Fruit fly (Drosophila melanogaster) whole organism, embryonic: ENCODE data around the gene Arp2.
A peak's percentile ranks its signal among the peaks of the same experiment; 100 is the strongest.

ENCODE experiments used
- ATbp ChIP-seq: fragments of 200-800 bp; sonication (Bioruptor generic); optimal IDR thresholded peaks from 2 replicates; lab custom pipeline; 2017; ENCODE audit warnings: missing biosample characterization, mild to moderate bottlenecking, missing genetic modification characterization, missing genetic modification reagents
- Aef1 ChIP-seq: fragments of 200-800 bp; sonication (Bioruptor generic); IDR thresholded peaks from 3 replicates; pipeline ENCODE4 v1.3.6; 2022; ENCODE audit warnings: missing biosample characterization, missing genetic modification characterization
- CG10366 ChIP-seq: fragments of 200-800 bp; sonication (Bioruptor generic); IDR thresholded peaks from 2 replicates; pipeline ENCODE4 v1.3.6; 2022; ENCODE audit warnings: missing biosample characterization, missing genetic modification characterization
- CG11456 ChIP-seq: fragments of 200-800 bp; sonication (Bioruptor generic); IDR thresholded peaks from 3 replicates; pipeline ENCODE4 v1.3.6; 2022; ENCODE audit warnings: missing biosample characterization, missing genetic modification characterization
- CG12219 ChIP-seq: fragments of 200-800 bp; sonication (Bioruptor generic); optimal IDR thresholded peaks from 3 replicates; lab custom pipeline; 2018; ENCODE audit warnings: missing biosample characterization, mild to moderate bottlenecking, missing genetic modification characterization
- CG12391 ChIP-seq: fragments of 200-800 bp; sonication (Bioruptor generic); optimal IDR thresholded peaks from 3 replicates; lab custom pipeline; 2018; ENCODE audit warnings: missing biosample characterization, mild to moderate bottlenecking, missing genetic modification characterization, moderate library complexity
- CG14014 ChIP-seq: fragments of 200-800 bp; sonication (Bioruptor generic); IDR thresholded peaks from 2 replicates; pipeline ENCODE4 v1.3.6; 2022; ENCODE audit warnings: missing biosample characterization, missing genetic modification characterization
- CG14710 ChIP-seq: fragments of 200-800 bp; sonication (Bioruptor generic); optimal IDR thresholded peaks from 3 replicates; lab custom pipeline; 2019; ENCODE audit warnings: missing biosample characterization, mild to moderate bottlenecking, missing genetic modification characterization, moderate library complexity
- CG15011 ChIP-seq: fragments of 200-800 bp; sonication (Bioruptor generic); optimal IDR thresholded peaks from 3 replicates; lab custom pipeline; 2018; ENCODE audit warnings: missing biosample characterization, mild to moderate bottlenecking, missing genetic modification characterization
- CG17361 ChIP-seq: fragments of 200-800 bp; sonication (Bioruptor generic); IDR thresholded peaks from 3 replicates; pipeline ENCODE4 v1.3.6; 2022; ENCODE audit warnings: missing biosample characterization, missing genetic modification characterization
- CG18011 ChIP-seq: fragments of 200-800 bp; sonication (Bioruptor generic); optimal IDR thresholded peaks from 2 replicates; lab custom pipeline; 2017; ENCODE audit warnings: missing biosample characterization, missing genetic modification characterization, mild to moderate bottlenecking, moderate library complexity, missing genotype
- CG18619 ChIP-seq: fragments of 200-800 bp; sonication (Bioruptor generic); optimal IDR thresholded peaks from 3 replicates; lab custom pipeline; 2017; ENCODE audit warnings: missing biosample characterization, mild to moderate bottlenecking, missing genetic modification characterization
- CG2199 ChIP-seq: fragments of 200-800 bp; sonication (Bioruptor generic); IDR thresholded peaks from 3 replicates; pipeline ENCODE4 v1.3.6; 2022; ENCODE audit warnings: missing biosample characterization, missing genetic modification characterization
- CG2678 ChIP-seq: fragments of 200-800 bp; sonication (Bioruptor generic); optimal IDR thresholded peaks from 3 replicates; lab custom pipeline; 2019; ENCODE audit warnings: missing biosample characterization, mild to moderate bottlenecking, missing genetic modification characterization, moderate library complexity
- CG31441 ChIP-seq: fragments of 200-800 bp; sonication (Bioruptor generic); IDR thresholded peaks from 2 replicates; pipeline ENCODE4 v1.3.6; 2022; ENCODE audit warnings: missing biosample characterization, missing genetic modification characterization
- CG3726 ChIP-seq: fragments of 200-800 bp; sonication (Bioruptor generic); IDR thresholded peaks from 3 replicates; pipeline ENCODE4, ENCODE4 v1.3.6; 2022; ENCODE audit warnings: missing biosample characterization, missing genetic modification characterization
- CG4707 ChIP-seq: fragments of 200-800 bp; sonication (Bioruptor generic); optimal IDR thresholded peaks from 2 replicates; lab custom pipeline; 2018; ENCODE audit warnings: missing biosample characterization, mild to moderate bottlenecking, missing genetic modification characterization, moderate library complexity
- CG9215 ChIP-seq: fragments of 200-800 bp; sonication (Bioruptor generic); IDR thresholded peaks from 2 replicates; pipeline ENCODE4 v1.3.6; 2022; ENCODE audit warnings: missing biosample characterization, missing genetic modification characterization
- CoRest ChIP-seq: fragments of 200-800 bp; sonication (Bioruptor generic); optimal IDR thresholded peaks from 3 replicates; lab custom pipeline; 2018; ENCODE audit warnings: missing biosample characterization, mild to moderate bottlenecking, missing genetic modification characterization, moderate library complexity
- D ChIP-seq, 2 experiments: fragments of 200-800 bp in 1 of 2; fragments of >200 bp in 1 of 2; sonication (Bioruptor generic) in 1 of 2; optimal IDR thresholded peaks; 2 replicates in 1 of 2; 3 replicates in 1 of 2; lab custom pipeline; 2017; ENCODE audit warnings: mild to moderate bottlenecking in 1 of 2, missing biosample characterization in 1 of 2, missing genetic modification characterization in 1 of 2, missing genetic modification reagents in 1 of 2
- Dbx ChIP-seq: fragments of 200-800 bp; sonication (Bioruptor generic); IDR thresholded peaks from 3 replicates; pipeline ENCODE4 v1.3.6; 2022; ENCODE audit warnings: missing biosample characterization, missing genetic modification characterization
- E2f2 ChIP-seq: fragments of 200-800 bp; sonication (Bioruptor generic); IDR thresholded peaks from 2 replicates; pipeline ENCODE4 v1.3.6; 2022; ENCODE audit warnings: missing biosample characterization, missing genetic modification characterization
- Hr3 ChIP-seq: fragments of 200-800 bp; sonication (Bioruptor generic); optimal IDR thresholded peaks from 3 replicates; lab custom pipeline; 2016; ENCODE audit warnings: missing biosample characterization, missing genetic modification characterization
- Hr51 ChIP-seq, 2 experiments: fragments of 200-800 bp; sonication (Bioruptor generic); optimal IDR thresholded peaks; 2 replicates in 1 of 2; 3 replicates in 1 of 2; lab custom pipeline; 2016 to 2018; ENCODE audit warnings: missing biosample characterization in 2 of 2, missing genetic modification characterization in 2 of 2, mild to moderate bottlenecking in 1 of 2, moderate library complexity in 1 of 2
- PHDP ChIP-seq: fragments of 200-800 bp; sonication (Bioruptor generic); optimal IDR thresholded peaks from 3 replicates; lab custom pipeline; 2018; ENCODE audit warnings: missing biosample characterization, mild to moderate bottlenecking, missing genetic modification characterization, moderate library complexity
- Pdp1 ChIP-seq, 2 experiments: fragments of 200-800 bp; sonication (Bioruptor generic); optimal IDR thresholded peaks; 3 replicates each; lab custom pipeline; 2016; ENCODE audit warnings: missing biosample characterization in 2 of 2, missing genetic modification characterization in 2 of 2, mild to moderate bottlenecking in 1 of 2, moderate library complexity in 1 of 2
- Scr ChIP-seq: fragments of 200-800 bp; sonication (Bioruptor generic); IDR thresholded peaks from 2 replicates; pipeline ENCODE4 v1.3.6; 2022; ENCODE audit warnings: missing biosample characterization, missing genetic modification characterization; ENCODE audit not compliant: partially characterized antibody
- Sox100B ChIP-seq: fragments of 200-800 bp; sonication (Bioruptor generic); optimal IDR thresholded peaks from 3 replicates; lab custom pipeline; 2018; ENCODE audit warnings: missing biosample characterization, mild to moderate bottlenecking, missing genetic modification characterization
- bcd ChIP-seq: fragments of 200-800 bp; sonication (Bioruptor generic); optimal IDR thresholded peaks from 2 replicates; lab custom pipeline; 2017; ENCODE audit warnings: missing biosample characterization, mild to moderate bottlenecking, missing genetic modification characterization
- cwo ChIP-seq: fragments of 200-800 bp; sonication (Bioruptor generic); optimal IDR thresholded peaks from 3 replicates; lab custom pipeline; 2017; ENCODE audit warnings: missing biosample characterization, missing genetic modification characterization, mild to moderate bottlenecking, moderate library complexity, missing genetic modification reagents
- disco-r ChIP-seq: fragments of 200-800 bp; sonication (Bioruptor generic); optimal IDR thresholded peaks from 2 replicates; lab custom pipeline; 2016; ENCODE audit warnings: missing biosample characterization, missing genetic modification characterization
- dmrt99B ChIP-seq: fragments of 200-800 bp; sonication (Bioruptor generic); optimal IDR thresholded peaks from 2 replicates; lab custom pipeline; 2018; ENCODE audit warnings: missing biosample characterization, mild to moderate bottlenecking, missing genetic modification characterization, moderate library complexity
- dysf ChIP-seq: fragments of 200-800 bp; sonication (Bioruptor generic); IDR thresholded peaks from 3 replicates; pipeline ENCODE4 v1.3.6; 2022; ENCODE audit warnings: missing biosample characterization, missing genetic modification characterization
- eve ChIP-seq, 2 experiments: fragments of >200 bp; optimal IDR thresholded peaks; 2 replicates each; lab custom pipeline; 2017; ENCODE audit warnings: missing biosample characterization in 2 of 2, missing genetic modification characterization in 2 of 2
- gem ChIP-seq: fragments of 200-800 bp; sonication (Bioruptor generic); optimal IDR thresholded peaks from 2 replicates; lab custom pipeline; 2019; ENCODE audit warnings: missing biosample characterization, mild to moderate bottlenecking, missing genetic modification characterization, moderate library complexity
- grau ChIP-seq: fragments of 200-800 bp; optimal IDR thresholded peaks from 3 replicates; lab custom pipeline; 2019; ENCODE audit warnings: missing biosample characterization, mild to moderate bottlenecking, missing genetic modification characterization, moderate library complexity
- lmd ChIP-seq: fragments of 200-800 bp; sonication (Bioruptor generic); IDR thresholded peaks from 2 replicates; pipeline ENCODE4 v1.3.6; 2022; ENCODE audit warnings: missing biosample characterization, missing genetic modification characterization
- nau ChIP-seq: fragments of 200-800 bp; sonication (Bioruptor generic); optimal IDR thresholded peaks from 3 replicates; lab custom pipeline; 2017; ENCODE audit warnings: missing biosample characterization, mild to moderate bottlenecking, missing genetic modification characterization, missing genetic modification reagents
- pan ChIP-seq, 4 experiments: fragments of >200 bp in 3 of 4; fragments of 200-800 bp in 1 of 4; sonication (Bioruptor generic) in 1 of 4; optimal IDR thresholded peaks in 3 of 4; IDR thresholded peaks in 1 of 4; 2 replicates each; pipeline versions ENCODE4 v1.3.6 to Lab custom; 2017 to 2022; ENCODE audit warnings: missing biosample characterization in 2 of 4, missing genetic modification characterization in 2 of 4, mixed read lengths in 1 of 4
- phol ChIP-seq: fragments of 200-800 bp; sonication (Bioruptor generic); optimal IDR thresholded peaks from 3 replicates; lab custom pipeline; 2018; ENCODE audit warnings: missing biosample characterization, mild to moderate bottlenecking, missing genetic modification characterization, moderate library complexity
- pita ChIP-seq: fragments of 200-800 bp; sonication (Bioruptor generic); optimal IDR thresholded peaks from 2 replicates; lab custom pipeline; 2017; ENCODE audit warnings: missing biosample characterization, mild to moderate bottlenecking, missing genetic modification characterization
- row ChIP-seq: fragments of 200-800 bp; sonication (Bioruptor generic); IDR thresholded peaks from 3 replicates; pipeline ENCODE4 v1.3.6; 2022; ENCODE audit warnings: missing biosample characterization, missing genetic modification characterization
- sima ChIP-seq: fragments of 200-800 bp; sonication (Bioruptor generic); optimal IDR thresholded peaks from 2 replicates; lab custom pipeline; 2016; ENCODE audit warnings: missing biosample characterization, missing genetic modification characterization
- slou ChIP-seq: fragments of 200-800 bp; sonication (Bioruptor generic); optimal IDR thresholded peaks from 3 replicates; lab custom pipeline; 2016; ENCODE audit warnings: missing biosample characterization, missing genetic modification characterization
- slp2 ChIP-seq: fragments of 200-800 bp; sonication (Bioruptor generic); optimal IDR thresholded peaks from 2 replicates; lab custom pipeline; 2016; ENCODE audit warnings: missing biosample characterization, missing genetic modification characterization
- tin ChIP-seq: fragments of 200-800 bp; sonication (Bioruptor generic); optimal IDR thresholded peaks from 3 replicates; lab custom pipeline; 2016; ENCODE audit warnings: missing biosample characterization, missing genetic modification characterization
- unpg ChIP-seq: fragments of 200-800 bp; sonication (Bioruptor generic); optimal IDR thresholded peaks from 3 replicates; lab custom pipeline; 2018; ENCODE audit warnings: missing biosample characterization, mild to moderate bottlenecking, missing genetic modification characterization, moderate library complexity
- wek ChIP-seq: fragments of 200-800 bp; sonication (Bioruptor generic); optimal IDR thresholded peaks from 3 replicates; lab custom pipeline; 2018; ENCODE audit warnings: missing biosample characterization, mild to moderate bottlenecking, missing genetic modification characterization, moderate library complexity

The Arp2 gene

DNA sequence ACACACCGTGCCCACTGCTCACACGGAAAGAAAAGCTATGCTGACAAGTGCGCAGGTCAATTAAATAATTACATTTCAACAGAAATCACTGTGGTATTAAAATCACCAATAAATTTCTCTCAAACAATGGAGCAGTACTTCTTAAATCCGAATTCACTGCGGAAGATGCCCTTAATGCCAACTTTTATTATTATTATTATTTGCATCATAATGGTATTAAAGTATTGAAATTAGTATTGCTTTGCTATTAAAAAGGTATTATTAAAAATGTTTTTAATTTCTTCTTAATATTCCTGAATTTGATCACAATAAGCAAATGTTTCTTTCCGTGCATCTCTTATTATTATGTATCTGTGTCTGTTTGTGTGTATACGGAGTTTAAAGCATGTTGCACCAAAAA lies 26.2 kb upstream of the Arp2 start (continued):
- TF ChIP-seq CG15011 (GFP tag; lab: Kevin White, UChicago) = peak; percentile 25
- peak; percentile 14 for TF ChIP-seq CG12219
- no peak for TF ChIP-seq pita
- TF ChIP-seq Sox100B (GFP tag; lab: Kevin White, UChicago) = peak; percentile 49
- TF ChIP-seq CG14014 (GFP tag; lab: Robert Waterston, UW) = 0 out of 2 replicates have a peak, but pooled peaks have one; percentile 18
- TF ChIP-seq disco-r = no peak
- 0 out of 2 replicates have a peak, but pooled peaks have one; percentile 5 for TF ChIP-seq CG9215 (GFP tag; lab: Robert Waterston, UW)
- TF ChIP-seq lmd (GFP tag; lab: Robert Waterston, UW) = peak; percentile 34
- peak; percentile 59 for TF ChIP-seq phol (tag; lab: Kevin White, UChicago)
- peak; percentile 34; the same call in 2 of the 3 replicates for TF ChIP-seq dysf (GFP tag; lab: Robert Waterston, UW)
- peak; percentile 63; the same call in 2 of the 3 replicates for TF ChIP-seq CG17361
- TF ChIP-seq CoRest (tag; lab: Kevin White, UChicago) = peak; percentile 61
- peak; percentile 45 for TF ChIP-seq cwo (GFP tag; lab: Kevin White, UChicago)
- TF ChIP-seq Dbx = 0 out of 3 replicates have a peak, but pooled peaks have one; percentile 36
- 0 out of 3 replicates have a peak, but pooled peaks have one; percentile 14 for TF ChIP-seq Aef1 (GFP tag; lab: Robert Waterston, UW)
- TF ChIP-seq wek (GFP tag; lab: Kevin White, UChicago) = no peak
- 0 out of 2 replicates have a peak, but pooled peaks have one; percentile 10 for TF ChIP-seq E2f2 (GFP tag; lab: Robert Waterston, UW)
- TF ChIP-seq pan (optimal IDR thresholded peaks at IDR 0.05; lab: Kevin White, UChicago) = no peak
- TF ChIP-seq pan (GFP tag; optimal IDR thresholded peaks at IDR 0.05 in 1 of 2, IDR thresholded peaks at IDR 0.05 in 1 of 2) = peak in 1 of 2 experiments; percentile 42
- TF ChIP-seq slou (GFP tag; lab: Kevin White, UChicago) = peak; percentile 6
- TF ChIP-seq unpg (GFP tag; lab: Kevin White, UChicago) = peak; percentile 41
- no peak for TF ChIP-seq CG10366 (GFP tag; lab: Robert Waterston, UW)
- no peak for TF ChIP-seq slp2
- no peak for TF ChIP-seq CG2199
- TF ChIP-seq CG11456 (GFP tag; lab: Robert Waterston, UW) = no peak
- no peak for TF ChIP-seq Pdp1 (GFP tag; optimal IDR thresholded peaks at IDR 0.05; lab: Kevin White, UChicago)
- peak; percentile 0 for TF ChIP-seq CG14710 (tag; lab: Kevin White, UChicago)
- TF ChIP-seq CG31441 = peak; percentile 64
- TF ChIP-seq row = peak; percentile 54; the same call in 2 of the 3 replicates
- TF ChIP-seq D (optimal IDR thresholded peaks at IDR 0.05; lab: Kevin White, UChicago) = no peak
- peak; percentile 11 for TF ChIP-seq D (GFP tag; optimal IDR thresholded peaks at IDR 0.05; lab: Kevin White, UChicago)
- TF ChIP-seq grau = peak; percentile 61
- peak; percentile 35 for TF ChIP-seq bcd
- TF ChIP-seq dmrt99B = peak; percentile 74
- TF ChIP-seq CG2678 (tag; lab: Kevin White, UChicago) = peak; percentile 76
- TF ChIP-seq CG3726 (GFP tag; lab: Robert Waterston, UW) = no peak
- TF ChIP-seq sima (GFP tag; lab: Kevin White, UChicago) = no peak
- peak; percentile 74 for TF ChIP-seq gem (tag; lab: Kevin White, UChicago)
- TF ChIP-seq nau (GFP tag; lab: Kevin White, UChicago) = peak; percentile 39
- peak; percentile 25 for TF ChIP-seq ATbp (GFP tag; lab: Kevin White, UChicago)
- TF ChIP-seq Hr3 (GFP tag; lab: Kevin White, UChicago) = peak; percentile 36
- peak; percentile 57 for TF ChIP-seq PHDP (tag; lab: Kevin White, UChicago)
- TF ChIP-seq CG12391 (tag; lab: Kevin White, UChicago) = peak; percentile 61
- TF ChIP-seq CG4707 (GFP tag; lab: Kevin White, UChicago) = no peak
- TF ChIP-seq Scr = no peak
- TF ChIP-seq Hr51 (GFP tag; optimal IDR thresholded peaks at IDR 0.05; lab: Kevin White, UChicago) = peak in 1 of 2 experiments; percentile 67
- TF ChIP-seq CG18011 = peak; percentile 28
- peak; percentile 9 for TF ChIP-seq tin (GFP tag; lab: Kevin White, UChicago)
- TF ChIP-seq eve (GFP tag; optimal IDR thresholded peaks at IDR 0.05; lab: Kevin White, UChicago) = peak in 1 of 2 experiments; percentile 71
- TF ChIP-seq CG18619 (GFP tag; lab: Kevin White, UChicago) = peak; percentile 30
